Fruit fly (Drosophila melanogaster) whole organism, embryonic: ENCODE results near the gene Cralbp.

Experiments used
- ATbp ChIP-seq: fragments of 200-800 bp; sonication (Bioruptor generic); optimal IDR thresholded peaks from 2 replicates; lab custom pipeline; 2017; ENCODE audit warnings: missing biosample characterization, mild to moderate bottlenecking, missing genetic modification characterization, missing genetic modification reagents
- B-H2 ChIP-seq: fragments of 200-800 bp; sonication (Bioruptor generic); optimal IDR thresholded peaks from 2 replicates; lab custom pipeline; 2018; ENCODE audit warnings: missing biosample characterization, mild to moderate bottlenecking, missing genetic modification characterization
- BEAF-32 ChIP-seq: fragments of 200-800 bp; sonication (Bioruptor generic); optimal IDR thresholded peaks from 3 replicates; lab custom pipeline; 2017; ENCODE audit warnings: missing biosample characterization, missing genetic modification characterization, mild to moderate bottlenecking, moderate library complexity, missing genetic modification reagents
- CG10267 ChIP-seq: fragments of 200-800 bp; sonication (Bioruptor generic); optimal IDR thresholded peaks from 2 replicates; lab custom pipeline; 2018; ENCODE audit warnings: missing biosample characterization, mild to moderate bottlenecking, missing genetic modification characterization, moderate library complexity
- CG10979 ChIP-seq: fragments of 200-800 bp; sonication (Bioruptor generic); optimal IDR thresholded peaks from 2 replicates; lab custom pipeline; 2018; ENCODE audit warnings: missing biosample characterization, mild to moderate bottlenecking, missing genetic modification characterization, moderate library complexity
- CG12104 ChIP-seq: fragments of 200-800 bp; sonication (Bioruptor generic); optimal IDR thresholded peaks from 3 replicates; lab custom pipeline; 2016; ENCODE audit warnings: missing biosample characterization, missing genetic modification characterization
- CG13624 ChIP-seq: fragments of 200-800 bp; sonication (Bioruptor generic); optimal IDR thresholded peaks from 2 replicates; lab custom pipeline; 2016; ENCODE audit warnings: missing biosample characterization, missing genetic modification characterization
- CG15011 ChIP-seq: fragments of 200-800 bp; sonication (Bioruptor generic); optimal IDR thresholded peaks from 3 replicates; lab custom pipeline; 2018; ENCODE audit warnings: missing biosample characterization, mild to moderate bottlenecking, missing genetic modification characterization
- CG16863 ChIP-seq: fragments of 200-800 bp; sonication (Bioruptor generic); optimal IDR thresholded peaks from 3 replicates; lab custom pipeline; 2016; ENCODE audit warnings: missing biosample characterization, missing genetic modification characterization
- CG17186 ChIP-seq: fragments of 200-800 bp; sonication (Bioruptor generic); optimal IDR thresholded peaks from 3 replicates; lab custom pipeline; 2017; ENCODE audit warnings: missing biosample characterization, missing genetic modification reagents, missing genetic modification characterization
- CG17385 ChIP-seq: fragments of 200-800 bp; sonication (Bioruptor generic); optimal IDR thresholded peaks from 3 replicates; lab custom pipeline; 2018; ENCODE audit warnings: missing biosample characterization, mild to moderate bottlenecking, missing genetic modification characterization
- CG30431 ChIP-seq: fragments of 200-800 bp; sonication (Bioruptor generic); optimal IDR thresholded peaks from 2 replicates; lab custom pipeline; 2017; ENCODE audit warnings: missing biosample characterization, missing genetic modification characterization
- CG3065 ChIP-seq: fragments of 200-800 bp; sonication (Bioruptor generic); optimal IDR thresholded peaks from 2 replicates; lab custom pipeline; 2016; ENCODE audit warnings: missing biosample characterization, missing genetic modification characterization
- CG34376 ChIP-seq: fragments of 200-800 bp; sonication (Bioruptor generic); optimal IDR thresholded peaks from 2 replicates; lab custom pipeline; 2018; ENCODE audit warnings: missing biosample characterization, mild to moderate bottlenecking, missing genetic modification characterization
- CG6689 ChIP-seq: fragments of 200-800 bp; sonication (Bioruptor generic); IDR thresholded peaks from 2 replicates; pipeline ENCODE4 v1.3.6; 2022; ENCODE audit warnings: missing biosample characterization, missing genetic modification characterization
- CG9932 ChIP-seq: fragments of 200-800 bp; sonication (Bioruptor generic); IDR thresholded peaks from 2 replicates; pipeline ENCODE4 v1.3.6; 2022; ENCODE audit warnings: missing biosample characterization, missing genetic modification characterization
- CTCF ChIP-seq: fragments of 200-800 bp; sonication (Bioruptor generic); optimal IDR thresholded peaks from 2 replicates; lab custom pipeline; 2017; ENCODE audit warnings: missing biosample characterization, mild to moderate bottlenecking, missing genetic modification characterization, moderate library complexity
- Deaf1 ChIP-seq: fragments of 200-800 bp; optimal IDR thresholded peaks from 3 replicates; lab custom pipeline; 2019; ENCODE audit warnings: missing biosample characterization, mild to moderate bottlenecking, missing genetic modification characterization, moderate library complexity
- E2f2 ChIP-seq: fragments of 200-800 bp; sonication (Bioruptor generic); IDR thresholded peaks from 2 replicates; pipeline ENCODE4 v1.3.6; 2022; ENCODE audit warnings: missing biosample characterization, missing genetic modification characterization
- ERR ChIP-seq: fragments of 200-800 bp; sonication (Bioruptor generic); optimal IDR thresholded peaks from 2 replicates; lab custom pipeline; 2016; ENCODE audit warnings: missing biosample characterization, missing genetic modification characterization
- Ets65A ChIP-seq: fragments of 200-800 bp; sonication (Bioruptor generic); peaks from one replicate; lab custom pipeline; 2016; ENCODE audit warnings: missing biosample characterization, missing genetic modification characterization
- HLH3B ChIP-seq: fragments of 200-800 bp; sonication (Bioruptor generic); IDR thresholded peaks from 2 replicates; pipeline ENCODE4 v1.3.6; 2022; ENCODE audit warnings: missing biosample characterization, missing genetic modification characterization
- Hey ChIP-seq: fragments of 200-800 bp; sonication (Bioruptor generic); optimal IDR thresholded peaks from 3 replicates; lab custom pipeline; 2018; ENCODE audit warnings: missing biosample characterization, mild to moderate bottlenecking, missing genetic modification characterization
- HmgD ChIP-seq: fragments of 200-800 bp; sonication (Bioruptor generic); optimal IDR thresholded peaks from 3 replicates; lab custom pipeline; 2016; ENCODE audit warnings: missing biosample characterization, missing genetic modification characterization
- Hmr ChIP-seq: fragments of 200-800 bp; sonication (Bioruptor generic); optimal IDR thresholded peaks from 3 replicates; lab custom pipeline; 2017; ENCODE audit warnings: mild to moderate bottlenecking, missing biosample characterization, missing genetic modification reagents, missing genetic modification characterization
- Hr51 ChIP-seq, 2 experiments: fragments of 200-800 bp; sonication (Bioruptor generic); optimal IDR thresholded peaks; 2 replicates in 1 of 2; 3 replicates in 1 of 2; lab custom pipeline; 2016 to 2018; ENCODE audit warnings: missing biosample characterization in 2 of 2, missing genetic modification characterization in 2 of 2, mild to moderate bottlenecking in 1 of 2, moderate library complexity in 1 of 2
- Lhr ChIP-seq: fragments of 200-800 bp; sonication (Bioruptor generic); optimal IDR thresholded peaks from 3 replicates; lab custom pipeline; 2017; ENCODE audit warnings: mild to moderate bottlenecking, missing biosample characterization, missing genetic modification reagents, missing genetic modification characterization
- MESR4 ChIP-seq: fragments of 200-800 bp; sonication (Bioruptor generic); optimal IDR thresholded peaks from 2 replicates; lab custom pipeline; 2018; ENCODE audit warnings: missing biosample characterization, mild to moderate bottlenecking, missing genetic modification characterization, moderate library complexity
- Mes4 ChIP-seq: fragments of 200-800 bp; sonication (Bioruptor generic); optimal IDR thresholded peaks from 2 replicates; lab custom pipeline; 2016; ENCODE audit warnings: missing biosample characterization, missing genetic modification characterization
- Opbp ChIP-seq: fragments of 200-800 bp; sonication (Bioruptor generic); IDR thresholded peaks from 3 replicates; pipeline ENCODE4 v1.3.6; 2022; ENCODE audit warnings: missing biosample characterization, missing genetic modification characterization; ENCODE audit not compliant: partially characterized antibody
- Rx ChIP-seq: fragments of 200-800 bp; sonication (Bioruptor generic); IDR thresholded peaks from 2 replicates; pipeline ENCODE4 v1.3.6; 2022; ENCODE audit warnings: missing biosample characterization, missing genetic modification characterization
- Side ChIP-seq: fragments of 200-800 bp; sonication (Bioruptor generic); optimal IDR thresholded peaks from 2 replicates; lab custom pipeline; 2016; ENCODE audit warnings: missing biosample characterization, missing genetic modification characterization
- Sin3A ChIP-seq: fragments of >200 bp; optimal IDR thresholded peaks from 2 replicates; lab custom pipeline; 2018
- abd-A ChIP-seq: fragments of 200-800 bp; sonication (Bioruptor generic); optimal IDR thresholded peaks from 3 replicates; lab custom pipeline; 2019; ENCODE audit warnings: missing biosample characterization, mild to moderate bottlenecking, missing genetic modification characterization, moderate library complexity
- ci ChIP-seq: fragments of 200-800 bp; sonication (Bioruptor generic); IDR thresholded peaks from 3 replicates; pipeline ENCODE4 v1.3.6; 2022; ENCODE audit warnings: missing biosample characterization, missing genetic modification characterization
- gcm ChIP-seq: fragments of 200-800 bp; sonication (Bioruptor generic); optimal IDR thresholded peaks from 2 replicates; lab custom pipeline; 2019; ENCODE audit warnings: missing biosample characterization, mild to moderate bottlenecking, missing genetic modification characterization, moderate library complexity
- gsb-n ChIP-seq: fragments of 200-800 bp; sonication (Bioruptor generic); optimal IDR thresholded peaks from 3 replicates; lab custom pipeline; 2018; ENCODE audit warnings: missing biosample characterization, mild to moderate bottlenecking, missing genetic modification characterization
- hbn ChIP-seq: fragments of 200-800 bp; sonication (Bioruptor generic); IDR thresholded peaks from 2 replicates; pipeline ENCODE4 v1.3.6; 2022; ENCODE audit warnings: missing biosample characterization, missing genetic modification characterization; ENCODE audit not compliant: partially characterized antibody
- ind ChIP-seq: fragments of 200-800 bp; sonication (Bioruptor generic); optimal IDR thresholded peaks from 3 replicates; lab custom pipeline; 2016; ENCODE audit warnings: missing biosample characterization, missing genetic modification characterization
- lbe ChIP-seq: fragments of 200-800 bp; sonication (Bioruptor generic); optimal IDR thresholded peaks from 2 replicates; lab custom pipeline; 2016; ENCODE audit warnings: missing biosample characterization, mild to moderate bottlenecking, missing genetic modification characterization
- lilli ChIP-seq: fragments of 200-800 bp; sonication (Bioruptor generic); optimal IDR thresholded peaks from 3 replicates; lab custom pipeline; 2016; ENCODE audit warnings: missing biosample characterization, missing genetic modification characterization
- luna ChIP-seq: fragments of 200-800 bp; sonication (Bioruptor generic); optimal IDR thresholded peaks from 2 replicates; lab custom pipeline; 2016; ENCODE audit warnings: missing biosample characterization, missing genetic modification characterization
- odd ChIP-seq: fragments of 200-800 bp; sonication (Bioruptor generic); optimal IDR thresholded peaks from 2 replicates; lab custom pipeline; 2017; ENCODE audit warnings: missing biosample characterization, mild to moderate bottlenecking, missing genetic modification characterization
- phol ChIP-seq: fragments of 200-800 bp; sonication (Bioruptor generic); optimal IDR thresholded peaks from 3 replicates; lab custom pipeline; 2018; ENCODE audit warnings: missing biosample characterization, mild to moderate bottlenecking, missing genetic modification characterization, moderate library complexity
- row ChIP-seq: fragments of 200-800 bp; sonication (Bioruptor generic); IDR thresholded peaks from 3 replicates; pipeline ENCODE4 v1.3.6; 2022; ENCODE audit warnings: missing biosample characterization, missing genetic modification characterization
- sr ChIP-seq: fragments of 200-800 bp; sonication (Bioruptor generic); IDR thresholded peaks from 3 replicates; pipeline ENCODE4 v1.3.6; 2022; ENCODE audit warnings: missing biosample characterization, missing genetic modification characterization
- stwl ChIP-seq: fragments of 200-800 bp; sonication (Bioruptor generic); optimal IDR thresholded peaks from 3 replicates; lab custom pipeline; 2018; ENCODE audit warnings: missing biosample characterization, mild to moderate bottlenecking, missing genetic modification characterization, moderate library complexity
- ttk ChIP-seq: fragments of 200-800 bp; sonication (Bioruptor generic); IDR thresholded peaks from 2 replicates; pipeline ENCODE4 v2.1.2; 2022; ENCODE audit warnings: missing biosample characterization, missing genetic modification characterization
- zen2 ChIP-seq: fragments of 200-800 bp; sonication (Bioruptor generic); IDR thresholded peaks from 3 replicates; pipeline ENCODE4 v1.3.6; 2022; ENCODE audit warnings: missing biosample characterization, missing genetic modification characterization; ENCODE audit not compliant: partially characterized antibody

The Cralbp gene

dm6 chr3L:5751740-5752579 lies 34.6 kb downstream of the Cralbp start, which contains the start of gene DnaJ-1 (continued):
- TF ChIP-seq Side (GFP tag; lab: Kevin White, UChicago): peak; percentile 43
- peak; percentile 84 for TF ChIP-seq MESR4
- peak; percentile 95 for TF ChIP-seq Sin3A (lab: Kevin White, UChicago)
- peak; percentile 90 for TF ChIP-seq CG34376 (GFP tag; lab: Kevin White, UChicago)
- TF ChIP-seq ind (GFP tag; lab: Kevin White, UChicago): peak; percentile 3
- no peak for TF ChIP-seq CG3065 (GFP tag; lab: Kevin White, UChicago)
- peak; percentile 68 for TF ChIP-seq lbe (GFP tag; lab: Kevin White, UChicago)
- peak; percentile 16 for TF ChIP-seq ATbp (GFP tag; lab: Kevin White, UChicago)
- no peak for TF ChIP-seq CG16863 (GFP tag; lab: Kevin White, UChicago)
- peak; percentile 76 for TF ChIP-seq CG17385
- TF ChIP-seq ttk: peak; percentile 32; the same call in 1 of the 2 replicates
- peak; percentile 42 for TF ChIP-seq CG17186 (GFP tag; lab: Kevin White, UChicago)
- TF ChIP-seq Lhr (GFP tag; lab: Kevin White, UChicago): peak; percentile 18
- peak; percentile 22 for TF ChIP-seq Mes4
- TF ChIP-seq HmgD (GFP tag; lab: Kevin White, UChicago): no peak
- peak; percentile 24 for TF ChIP-seq Hey (tag; lab: Kevin White, UChicago)
- no peak for TF ChIP-seq CG12104 (GFP tag; lab: Kevin White, UChicago)
- TF ChIP-seq CTCF (GFP tag; lab: Kevin White, UChicago): peak; percentile 15
- peak; percentile 78 for TF ChIP-seq row (GFP tag; lab: Robert Waterston, UW)
- peak; percentile 90 for TF ChIP-seq Deaf1 (tag; lab: Kevin White, UChicago)
- TF ChIP-seq CG10979: peak; percentile 27
- peak; percentile 51 for TF ChIP-seq abd-A (tag; lab: Kevin White, UChicago)
- peak; percentile 20 for TF ChIP-seq CG15011 (GFP tag; lab: Kevin White, UChicago)
- TF ChIP-seq luna (GFP tag; lab: Kevin White, UChicago): peak; percentile 41
- peak; percentile 28 for TF ChIP-seq lilli
- TF ChIP-seq ERR: no peak
- peak; percentile 97 for TF ChIP-seq zen2 (GFP tag; lab: Robert Waterston, UW)
- peak; percentile 98 for TF ChIP-seq hbn
- TF ChIP-seq sr (GFP tag; lab: Robert Waterston, UW): no peak
- peak; percentile 29 for TF ChIP-seq CG10267 (tag; lab: Kevin White, UChicago)
- no peak for TF ChIP-seq B-H2 (GFP tag; lab: Kevin White, UChicago)
- TF ChIP-seq Opbp (GFP tag; lab: Robert Waterston, UW): peak; percentile 96
- peak; percentile 51; the same call in 1 of the 2 replicates for TF ChIP-seq CG9932 (GFP tag; lab: Robert Waterston, UW)
- peak; percentile 96 for TF ChIP-seq Ets65A (GFP tag; lab: Kevin White, UChicago)
- peak; percentile 67 for TF ChIP-seq stwl (tag; lab: Kevin White, UChicago)
- TF ChIP-seq odd: peak; percentile 54
- peak; percentile 51 for TF ChIP-seq phol
- TF ChIP-seq Hr51 (GFP tag; optimal IDR thresholded peaks at IDR 0.05; lab: Kevin White, UChicago): peak in 1 of 2 experiments; percentile 19
- peak; percentile 98 for TF ChIP-seq BEAF-32
- peak; percentile 61 for TF ChIP-seq Hmr (GFP tag; lab: Kevin White, UChicago)
- TF ChIP-seq E2f2 (GFP tag; lab: Robert Waterston, UW): peak; percentile 85
- no peak for TF ChIP-seq gsb-n (tag; lab: Kevin White, UChicago)
- peak; percentile 13; the same call in 1 of the 3 replicates for TF ChIP-seq ci
- TF ChIP-seq CG13624 (GFP tag; lab: Kevin White, UChicago): peak; percentile 22
- TF ChIP-seq gcm: peak; percentile 22
- TF ChIP-seq HLH3B: no peak
- peak; percentile 58 for TF ChIP-seq CG6689 (GFP tag; lab: Robert Waterston, UW)
- TF ChIP-seq Rx: no peak
- no peak for TF ChIP-seq CG30431 (GFP tag; lab: Kevin White, UChicago)
